Worm (Caenorhabditis elegans): ENCODE measurements around the gene pdf-1.

DNA sequence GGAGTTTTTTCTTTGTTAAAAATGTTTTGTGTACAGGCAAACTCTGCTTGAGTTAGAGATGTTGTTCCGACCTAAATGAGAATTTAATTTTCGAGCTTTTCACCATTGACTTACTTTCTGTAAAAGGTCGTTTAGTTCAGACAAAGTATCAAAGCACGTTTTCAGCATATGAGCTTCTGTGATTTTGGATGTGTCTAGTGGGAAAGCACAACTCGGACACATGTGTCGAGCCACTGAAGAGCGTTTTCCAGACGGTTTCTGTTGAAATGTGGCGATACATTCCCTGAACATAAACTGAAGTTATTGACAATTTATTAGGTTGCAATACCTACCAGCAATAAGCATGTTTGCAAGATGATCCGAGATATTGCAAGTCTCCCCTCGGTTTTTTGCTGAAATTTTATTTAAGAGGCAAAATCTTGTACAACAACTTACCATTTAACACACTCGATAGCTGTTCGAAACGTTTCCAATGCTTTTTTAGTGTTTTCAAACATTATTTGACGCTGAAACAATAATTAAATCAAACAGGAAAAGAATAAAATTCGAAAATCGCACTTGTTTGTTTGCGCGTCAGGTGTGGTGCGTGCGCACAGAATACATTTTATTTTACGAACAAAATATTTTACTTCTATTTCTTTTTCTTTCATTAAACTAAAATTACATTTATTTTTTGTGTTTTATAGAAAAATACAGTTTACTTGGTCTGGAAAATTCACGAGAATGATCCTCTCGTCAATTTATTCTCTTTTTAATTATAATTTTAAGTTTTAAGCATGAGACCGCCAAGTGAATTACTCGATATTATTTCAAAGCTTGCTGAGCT is 23.1 kb downstream of the pdf-1 start, which contains the start of the genes brd-1 and K04C2.2:
- no peak for TF ChIP-seq egl-27 (tag; optimal IDR thresholded peaks at IDR 0.05)
- no peak for TF ChIP-seq nhr-48 (tag; optimal IDR thresholded peaks at IDR 0.05)
- TF ChIP-seq snpc-4 (tag; optimal IDR thresholded peaks at IDR 0.05): no peak
- TF ChIP-seq ceh-82 (tag; optimal IDR thresholded peaks at IDR 0.05): no peak
- no peak for TF ChIP-seq nhr-76 (tag; optimal IDR thresholded peaks at IDR 0.05)
- no peak for TF ChIP-seq pha-4 (GFP tag; IDR thresholded peaks at IDR 0.05)
- TF ChIP-seq pha-4 (tag; optimal IDR thresholded peaks at IDR 0.05): no peak
- TF ChIP-seq R02D3.7 (tag; optimal IDR thresholded peaks at IDR 0.05): no peak
- no peak for TF ChIP-seq fkh-10 (GFP tag; optimal IDR thresholded peaks at IDR 0.05)

All from whole organism, L4 larva.